Fruit fly (Drosophila melanogaster) Kc167 (cell line): ENCODE results near the gene CG12057.

ENCODE experiments used
- Myc ChIP-seq: fragments of >200 bp; optimal IDR thresholded peaks from 2 replicates; lab custom pipeline; 2017; ENCODE audit warnings: missing external identifiers
- Sin3A ChIP-seq: fragments of >200 bp; optimal IDR thresholded peaks from 2 replicates; lab custom pipeline; 2018; ENCODE audit warnings: missing external identifiers
- h ChIP-seq: fragments of >200 bp; optimal IDR thresholded peaks from 3 replicates; lab custom pipeline; 2018; ENCODE audit warnings: missing external identifiers
- psq ChIP-seq: fragments of >200 bp; optimal IDR thresholded peaks from 2 replicates; lab custom pipeline; 2017; ENCODE audit warnings: missing external identifiers
- ttk ChIP-seq: sonication (Bioruptor generic); optimal IDR thresholded peaks from 2 replicates; lab custom pipeline; 2017; ENCODE audit warnings: missing external identifiers

dm6 chrX:9159736-9160135 lies 31.7 kb upstream of the CG12057 start, which contains the start of gene NdufA3:
- TF ChIP-seq ttk (lab: Kevin White, UChicago): no peak
- TF ChIP-seq psq (lab: Kevin White, UChicago): no peak
- TF ChIP-seq h (lab: Kevin White, UChicago): no peak
- no peak for TF ChIP-seq Sin3A (lab: Kevin White, UChicago)
- TF ChIP-seq Myc (lab: Kevin White, UChicago): no peak
